Fruit fly (Drosophila melanogaster): ENCODE results near the gene TTLL1B.

Gene TTLL1B

DNA sequence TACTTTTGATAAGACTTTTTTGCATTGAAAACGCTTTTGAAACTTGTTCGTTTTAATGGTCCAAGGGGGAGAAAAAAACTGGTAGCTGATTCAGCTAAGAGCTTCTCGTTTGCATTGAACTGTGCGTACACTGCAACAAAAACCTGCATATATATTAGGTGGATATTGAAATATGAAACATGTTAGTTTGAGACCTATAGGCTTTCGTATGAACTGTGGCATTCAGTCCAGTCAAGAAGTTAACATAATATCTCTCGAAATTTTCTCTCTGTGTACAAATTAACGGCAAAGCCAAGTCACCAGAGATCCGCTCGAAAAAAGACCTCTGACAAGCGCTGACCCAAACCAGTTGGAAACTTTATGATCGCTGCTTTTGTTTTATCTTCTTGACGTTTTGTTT, 50.0 kb downstream of the TTLL1B start (continued):
- TF ChIP-seq CG6272 (GFP tag; IDR thresholded peaks at IDR 0.05) (peak; percentile 76), BtbVII (GFP tag; optimal IDR thresholded peaks at IDR 0.05) (peak; percentile 76), ab (GFP tag; optimal IDR thresholded peaks at IDR 0.05) (peak; percentile 58), Hr3 (GFP tag; optimal IDR thresholded peaks at IDR 0.05) (peak; percentile 73), sim (GFP tag; IDR thresholded peaks at IDR 0.05) (no peak; the same call in 1 of the 2 replicates), Poxn (GFP tag; IDR thresholded peaks at IDR 0.05) (no peak), CG12942 (GFP tag; optimal IDR thresholded peaks at IDR 0.05) (peak; percentile 66), ac (GFP tag; optimal IDR thresholded peaks at IDR 0.05) (no peak), CG1602 (GFP tag; optimal IDR thresholded peaks at IDR 0.05) (peak; percentile 75), CG14441 (GFP tag; IDR thresholded peaks at IDR 0.05) (peak; percentile 88), crol (GFP tag; IDR thresholded peaks at IDR 0.05) (no peak), CG32532 (GFP tag; IDR thresholded peaks at IDR 0.05) (peak; percentile 89), Lim3 (GFP tag; IDR thresholded peaks at IDR 0.05) (no peak), Ada2b (GFP tag; IDR thresholded peaks at IDR 0.05) (peak; percentile 92), bab2 (GFP tag; optimal IDR thresholded peaks at IDR 0.05) (peak; percentile 81), CG12071 (GFP tag; optimal IDR thresholded peaks at IDR 0.05) (peak; percentile 90), Sry-δ (GFP tag; optimal IDR thresholded peaks at IDR 0.05) (peak; percentile 49), nmo (GFP tag; optimal IDR thresholded peaks at IDR 0.05) (peak; percentile 87), MBD-R2 (GFP tag; IDR thresholded peaks at IDR 0.05) (peak; percentile 71), CG18011 (GFP tag; optimal IDR thresholded peaks at IDR 0.05) (peak; percentile 50), stwl (tag; optimal IDR thresholded peaks at IDR 0.05) (no peak), nerfin-1 (tag; optimal IDR thresholded peaks at IDR 0.05) (peak; percentile 70), oc (tag; optimal IDR thresholded peaks at IDR 0.05) (peak; percentile 84), h (optimal IDR thresholded peaks at IDR 0.05) (no peak), Ravus (GFP tag; IDR thresholded peaks at IDR 0.05) (peak; percentile 69), CG6854 (GFP tag; optimal IDR thresholded peaks at IDR 0.05) (peak; percentile 65), dati (GFP tag; IDR thresholded peaks at IDR 0.05) (peak; percentile 54; the same call in 1 of the 2 replicates), CG17612 (GFP tag; IDR thresholded peaks at IDR 0.05) (peak; percentile 73), esg (GFP tag; conservative IDR thresholded peaks at IDR 0.05) (peak; percentile 77), NfI (GFP tag; optimal IDR thresholded peaks at IDR 0.05) (peak; percentile 87), cato (GFP tag; optimal IDR thresholded peaks at IDR 0.05; ENCODE audit: borderline replicate concordance) (peak; percentile 48), pho (GFP tag; optimal IDR thresholded peaks at IDR 0.05) (peak; percentile 76), ERR (GFP tag; optimal IDR thresholded peaks at IDR 0.05) (peak; percentile 76), CG30020 (tag; optimal IDR thresholded peaks at IDR 0.05) (no peak), hkb (optimal IDR thresholded peaks at IDR 0.05) (no peak), hkb (GFP tag; IDR thresholded peaks at IDR 0.05) (peak; percentile 89), Deaf1 (tag; optimal IDR thresholded peaks at IDR 0.05) (peak; percentile 53), Dad (GFP tag; optimal IDR thresholded peaks at IDR 0.05) (peak; percentile 87), CG18262 (tag; optimal IDR thresholded peaks at IDR 0.05) (peak; percentile 68), CG5245 (GFP tag; optimal IDR thresholded peaks at IDR 0.05) (peak; percentile 79), fd96Cb (tag; optimal IDR thresholded peaks at IDR 0.05) (peak; percentile 81), inv (GFP tag; IDR thresholded peaks at IDR 0.05; ENCODE audit: partially characterized antibody) (no peak), cwo (GFP tag; optimal IDR thresholded peaks at IDR 0.05) (peak; percentile 69), Doc3 (GFP tag; IDR thresholded peaks at IDR 0.05; ENCODE audit: partially characterized antibody) (no peak), CG30431 (GFP tag; optimal IDR thresholded peaks at IDR 0.05) (peak; percentile 68), lilli (GFP tag; optimal IDR thresholded peaks at IDR 0.05) (peak; percentile 87), D (optimal IDR thresholded peaks at IDR 0.05) (no peak), D (GFP tag; optimal IDR thresholded peaks at IDR 0.05) (peak; percentile 69), az2 (GFP tag; optimal IDR thresholded peaks at IDR 0.05) (peak; percentile 86), CG17385 (GFP tag; optimal IDR thresholded peaks at IDR 0.05) (peak; percentile 82), CG10431 (GFP tag; optimal IDR thresholded peaks at IDR 0.05) (peak; percentile 49), ken (GFP tag; IDR thresholded peaks at IDR 0.05) (peak; percentile 78), Asciz (GFP tag; optimal IDR thresholded peaks at IDR 0.05) (peak; percentile 62)

Data from whole organism, embryonic.